Fruit fly (Drosophila melanogaster): Measurements from ENCODE around the gene Kots.

Kots gene

DNA sequence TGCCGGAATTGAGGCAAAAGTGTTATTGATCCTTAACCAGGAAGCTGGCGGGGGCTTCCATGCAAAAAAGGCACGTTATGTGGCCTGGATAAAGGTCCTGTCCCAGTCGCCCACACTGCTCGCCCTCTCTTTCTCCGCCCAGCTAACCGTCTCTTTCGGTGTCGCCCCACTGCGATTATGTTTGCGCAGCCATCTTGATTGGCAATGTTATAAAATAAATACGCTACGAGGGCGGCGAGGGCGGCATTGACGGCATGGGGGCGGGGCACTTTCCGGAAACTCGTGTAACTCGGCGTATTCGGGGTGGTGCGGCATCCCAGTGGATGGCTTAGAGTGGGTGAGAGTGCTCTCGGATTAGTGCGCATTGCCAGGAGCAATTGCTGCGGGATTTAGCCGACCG lies 40.3 kb downstream of the Kots start:
- TF ChIP-seq Clk (GFP tag; optimal IDR thresholded peaks at IDR 0.05) = no peak
- TF ChIP-seq CG11617 (GFP tag; optimal IDR thresholded peaks at IDR 0.05) = no peak

DNA sequence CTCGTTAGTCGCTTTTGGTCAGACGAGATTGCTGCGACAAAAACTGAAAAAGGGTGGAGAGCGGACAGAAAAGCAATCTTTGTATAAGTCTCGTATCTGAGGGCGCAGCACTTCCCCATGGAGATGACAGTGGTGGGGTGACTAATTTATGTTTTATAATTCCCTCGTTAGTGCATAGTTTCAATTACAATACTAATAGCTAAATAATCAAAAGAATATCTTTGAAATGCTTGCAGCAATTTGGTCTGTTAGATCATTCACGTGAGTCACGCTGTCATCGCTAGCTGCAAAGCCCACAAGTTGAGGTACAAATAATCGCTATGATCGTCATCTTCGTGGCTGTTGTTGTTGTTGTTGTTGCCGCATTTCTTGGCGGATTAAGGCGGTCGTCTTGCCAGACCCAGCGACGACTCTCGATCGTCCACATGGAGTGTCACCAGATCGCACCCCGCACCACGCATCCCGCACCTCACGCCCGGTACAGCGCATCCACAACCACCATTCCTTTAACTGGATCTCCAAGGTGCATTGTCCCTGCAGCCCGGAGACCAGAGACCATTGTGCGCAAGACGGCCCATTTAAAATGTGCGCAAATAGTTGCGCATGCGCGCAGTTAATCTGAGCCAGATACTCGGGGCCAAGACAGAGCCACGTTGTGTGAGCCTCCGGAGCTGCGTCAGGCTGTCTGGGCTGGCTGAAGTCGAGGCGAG lies 42.0 kb downstream of the Kots start:
- TF ChIP-seq cnc (optimal IDR thresholded peaks at IDR 0.05) (no peak), kay (GFP tag; ENCODE audit: borderline replicate concordance) (no peak), tj (GFP tag; optimal IDR thresholded peaks at IDR 0.05) (no peak), ovo (GFP tag; optimal IDR thresholded peaks at IDR 0.05) (no peak), Crg-1 (GFP tag; optimal IDR thresholded peaks at IDR 0.05) (no peak), Hr96 (GFP tag; optimal IDR thresholded peaks at IDR 0.05) (no peak), bab1 (GFP tag; optimal IDR thresholded peaks at IDR 0.05) (no peak), pad (GFP tag; optimal IDR thresholded peaks at IDR 0.05) (no peak), toe (GFP tag; optimal IDR thresholded peaks at IDR 0.05) (no peak), CG11617 (GFP tag; optimal IDR thresholded peaks at IDR 0.05) (no peak), CG33017 (tag; optimal IDR thresholded peaks at IDR 0.05) (no peak), CG1620 (GFP tag; optimal IDR thresholded peaks at IDR 0.05) (no peak), CG12768 (GFP tag; optimal IDR thresholded peaks at IDR 0.05) (no peak), cic (GFP tag; optimal IDR thresholded peaks at IDR 0.05) (no peak)

DNA sequence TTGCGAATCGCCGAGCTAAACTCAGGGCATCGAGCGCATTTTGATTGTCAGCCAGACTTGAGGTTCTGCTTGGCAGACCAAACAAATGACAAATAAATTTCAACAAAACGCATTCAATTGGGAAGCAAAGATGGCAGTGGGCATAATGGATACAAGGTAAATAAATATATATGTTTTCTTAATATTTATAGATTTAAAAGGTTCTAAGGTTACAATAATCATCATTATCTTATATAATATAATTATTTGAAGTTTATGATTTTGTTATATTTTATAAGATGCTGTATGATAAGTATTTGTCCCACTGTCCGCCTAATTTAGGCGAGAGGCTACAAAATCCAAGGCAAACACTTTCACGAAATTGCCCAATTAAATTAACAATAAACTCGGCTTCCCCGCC lies 45.9 kb downstream of the Kots start:
- TF ChIP-seq CG33017 (tag; optimal IDR thresholded peaks at IDR 0.05) = no peak
- TF ChIP-seq CG11617 (GFP tag; optimal IDR thresholded peaks at IDR 0.05) = no peak
- TF ChIP-seq CG1620 (GFP tag; optimal IDR thresholded peaks at IDR 0.05) = no peak
- TF ChIP-seq pad (GFP tag; optimal IDR thresholded peaks at IDR 0.05) = no peak
- no peak for TF ChIP-seq cnc (optimal IDR thresholded peaks at IDR 0.05)

DNA sequence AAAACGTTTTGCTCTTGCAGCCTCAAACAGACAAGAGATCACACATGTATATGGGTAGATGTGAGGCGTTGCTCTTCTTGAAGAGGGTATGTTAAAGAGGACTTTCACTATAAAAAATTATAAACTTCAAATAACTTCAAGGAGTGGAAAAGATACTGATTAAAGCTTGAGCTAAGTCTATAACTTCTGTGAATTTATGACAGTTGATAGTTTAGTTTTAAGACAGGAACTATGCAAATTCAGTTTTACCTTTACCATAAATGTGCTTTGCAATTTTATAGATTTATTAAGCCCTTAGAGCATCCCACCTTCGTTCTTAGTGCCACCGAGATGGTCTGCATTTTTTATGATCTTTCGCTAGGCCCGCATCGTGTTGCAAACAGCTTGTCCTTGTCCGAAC lies 47.4 kb downstream of the Kots start:
- no peak for TF ChIP-seq CG33017 (tag; optimal IDR thresholded peaks at IDR 0.05)
- TF ChIP-seq tj (GFP tag; optimal IDR thresholded peaks at IDR 0.05) = no peak
- no peak for TF ChIP-seq ovo (GFP tag; optimal IDR thresholded peaks at IDR 0.05)
- no peak for TF ChIP-seq cic (GFP tag; optimal IDR thresholded peaks at IDR 0.05)
- no peak for TF ChIP-seq CG1620 (GFP tag; optimal IDR thresholded peaks at IDR 0.05)
- no peak for TF ChIP-seq CG14711 (tag; optimal IDR thresholded peaks at IDR 0.05)
- no peak for TF ChIP-seq Mnt (GFP tag; optimal IDR thresholded peaks at IDR 0.05)
- no peak for TF ChIP-seq Crg-1 (GFP tag; optimal IDR thresholded peaks at IDR 0.05)
- no peak for TF ChIP-seq CG7101 (tag; optimal IDR thresholded peaks at IDR 0.05)

- TF ChIP-seq CG7045 (GFP tag; optimal IDR thresholded peaks at IDR 0.05) (no peak), CG11617 (GFP tag; optimal IDR thresholded peaks at IDR 0.05) (no peak), kay (GFP tag; ENCODE audit: borderline replicate concordance) (no peak), tj (GFP tag; optimal IDR thresholded peaks at IDR 0.05) (no peak), cnc (optimal IDR thresholded peaks at IDR 0.05) (no peak), Hr96 (GFP tag; optimal IDR thresholded peaks at IDR 0.05) (no peak), CG1620 (GFP tag; optimal IDR thresholded peaks at IDR 0.05) (no peak), CG14711 (tag; optimal IDR thresholded peaks at IDR 0.05) (no peak), CG33017 (tag; optimal IDR thresholded peaks at IDR 0.05) (no peak), Mnt (GFP tag; optimal IDR thresholded peaks at IDR 0.05) (no peak)
Observed at dm6 chr3R:13915646-13916045, 48.3 kb downstream of the Kots start.

DNA sequence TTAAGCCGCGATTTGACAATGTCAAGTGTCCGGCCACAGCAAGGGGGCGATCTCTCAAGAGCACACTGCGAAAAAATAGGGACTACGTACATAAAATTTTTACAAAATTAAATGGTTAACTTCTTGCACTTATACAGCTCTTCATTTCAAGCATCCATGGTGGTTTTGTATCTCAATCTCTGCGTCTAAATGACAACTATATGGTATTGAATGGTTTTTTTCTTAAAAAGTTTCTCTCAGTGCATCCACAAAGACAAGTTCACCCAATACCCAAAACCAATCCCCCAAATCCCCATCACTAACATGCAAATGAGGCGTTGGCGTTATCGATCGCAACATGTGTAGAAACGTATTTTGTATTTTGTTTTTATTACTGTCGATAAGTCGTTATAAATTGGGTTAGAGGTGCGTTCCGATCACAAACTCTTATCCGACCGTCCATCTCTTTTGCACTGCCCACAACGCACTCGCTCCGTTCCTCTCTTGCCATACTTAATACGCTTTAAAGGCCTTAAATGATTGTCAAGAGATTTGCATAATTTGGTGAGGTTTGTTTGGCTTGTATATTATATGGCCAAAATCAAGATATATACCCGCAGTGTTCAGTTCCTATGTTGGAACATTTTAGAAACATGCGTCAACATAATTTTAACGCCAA lies 49.1 kb downstream of the Kots start:
- TF ChIP-seq cnc (optimal IDR thresholded peaks at IDR 0.05) (no peak), Mnt (GFP tag; optimal IDR thresholded peaks at IDR 0.05) (no peak), bab1 (GFP tag; optimal IDR thresholded peaks at IDR 0.05) (no peak), Hr96 (GFP tag; optimal IDR thresholded peaks at IDR 0.05) (no peak), toe (GFP tag; optimal IDR thresholded peaks at IDR 0.05) (no peak), kay (GFP tag; ENCODE audit: borderline replicate concordance) (no peak), CG7101 (tag; optimal IDR thresholded peaks at IDR 0.05) (no peak), cic (GFP tag; optimal IDR thresholded peaks at IDR 0.05) (no peak), CG5204 (GFP tag; optimal IDR thresholded peaks at IDR 0.05) (no peak)

dm6 chr3R:13913586-13913985 lies 50.4 kb downstream of the Kots start:
- TF ChIP-seq cic (GFP tag; optimal IDR thresholded peaks at IDR 0.05) (no peak), CG11617 (GFP tag; optimal IDR thresholded peaks at IDR 0.05) (no peak), CG5204 (GFP tag; optimal IDR thresholded peaks at IDR 0.05) (no peak), toe (GFP tag; optimal IDR thresholded peaks at IDR 0.05) (no peak), kay (GFP tag; ENCODE audit: borderline replicate concordance) (no peak)
